Worm (Caenorhabditis elegans) whole organism, late embryonic: Measurements from ENCODE around the gene aqp-2.

Experiments
- C08G9.2 ChIP-seq: sonication (generic microtip); optimal IDR thresholded peaks from 2 replicates; lab custom pipeline; 2016; ENCODE audit warnings: mild to moderate bottlenecking, missing genetic modification characterization, moderate library complexity, missing compliant biosample characterization
- C38D4.7 ChIP-seq: fragments of 200-800 bp; sonication (Bioruptor generic); optimal IDR thresholded peaks from 2 replicates; lab custom pipeline; 2018; ENCODE audit warnings: mild to moderate bottlenecking, missing genetic modification characterization, moderate library complexity, missing compliant biosample characterization
- K09A11.1 ChIP-seq: sonication (generic microtip); optimal IDR thresholded peaks from 2 replicates; lab custom pipeline; 2017; ENCODE audit warnings: antibody characterized with exemption, mild to moderate bottlenecking, missing genetic modification characterization, missing compliant biosample characterization; ENCODE audit not compliant: insufficient read depth
- Y22D7AL.16 ChIP-seq: sonication (generic microtip); optimal IDR thresholded peaks from 2 replicates; lab custom pipeline; 2016; ENCODE audit warnings: missing genetic modification characterization, missing compliant biosample characterization
- ama-1 ChIP-seq: fragments of 150-350 bp; optimal IDR thresholded peaks from 2 replicates; lab custom pipeline; 2014
- ceh-18 ChIP-seq: sonication (generic microtip); optimal IDR thresholded peaks from 2 replicates; lab custom pipeline; 2016; ENCODE audit warnings: missing genetic modification characterization, missing compliant biosample characterization
- ceh-2 ChIP-seq: sonication (generic microtip); optimal IDR thresholded peaks from 2 replicates; lab custom pipeline; 2016; ENCODE audit warnings: missing genotype, missing genetic modification characterization, missing compliant biosample characterization
- ceh-22 ChIP-seq: sonication (generic microtip); optimal IDR thresholded peaks from 2 replicates; lab custom pipeline; 2017; ENCODE audit warnings: missing biosample characterization, missing genetic modification characterization
- ceh-24 ChIP-seq: sonication (generic microtip); optimal IDR thresholded peaks from 2 replicates; lab custom pipeline; 2016; ENCODE audit warnings: mild to moderate bottlenecking, missing genetic modification characterization, missing compliant biosample characterization
- ceh-30 ChIP-seq: fragments of 150-350 bp; optimal IDR thresholded peaks from 2 replicates; lab custom pipeline; 2014; ENCODE audit warnings: missing biosample characterization, missing genetic modification characterization
- ceh-34 ChIP-seq: sonication (generic microtip); optimal IDR thresholded peaks from 2 replicates; lab custom pipeline; 2016; ENCODE audit warnings: mild to moderate bottlenecking, missing genetic modification characterization, missing compliant biosample characterization
- ceh-45 ChIP-seq: fragments of 200-800 bp; sonication (Bioruptor generic); IDR thresholded peaks from 2 replicates; pipeline ENCODE4 v1.3.6; 2022; ENCODE audit warnings: missing genetic modification reagents, missing genetic modification characterization, missing compliant biosample characterization
- ceh-48 ChIP-seq: sonication (generic microtip); optimal IDR thresholded peaks from 2 replicates; lab custom pipeline; 2016; ENCODE audit warnings: missing genetic modification characterization, inconsistent platforms, missing compliant biosample characterization
- ceh-6 ChIP-seq: fragments of 200-800 bp; sonication (Bioruptor generic); optimal IDR thresholded peaks from 2 replicates; lab custom pipeline; 2018; ENCODE audit warnings: mild to moderate bottlenecking, missing genetic modification characterization, missing compliant biosample characterization
- fkh-10 ChIP-seq: fragments of 150-350 bp; optimal IDR thresholded peaks from 2 replicates; lab custom pipeline; 2014; ENCODE audit warnings: missing biosample characterization, missing genetic modification reagents, missing genetic modification characterization
- gmeb-2 ChIP-seq: sonication (generic microtip); optimal IDR thresholded peaks from 2 replicates; lab custom pipeline; 2016; ENCODE audit warnings: missing genetic modification characterization, inconsistent platforms, missing compliant biosample characterization
- hlh-15 ChIP-seq: sonication (generic microtip); optimal IDR thresholded peaks from 2 replicates; lab custom pipeline; 2016; ENCODE audit warnings: missing genetic modification characterization, missing compliant biosample characterization
- hlh-30 ChIP-seq: sonication (generic microtip); optimal IDR thresholded peaks from 2 replicates; lab custom pipeline; 2017; ENCODE audit warnings: antibody characterized with exemption, missing genetic modification characterization, missing compliant biosample characterization; ENCODE audit not compliant: insufficient read depth
- hlh-8 ChIP-seq: sonication (generic microtip); optimal IDR thresholded peaks from 2 replicates; lab custom pipeline; 2016; ENCODE audit warnings: missing genotype, missing genetic modification characterization, missing compliant biosample characterization
- lim-6 ChIP-seq: sonication (generic microtip); optimal IDR thresholded peaks from 2 replicates; lab custom pipeline; 2016; ENCODE audit warnings: missing genetic modification characterization, missing compliant biosample characterization
- lin-11 ChIP-seq: fragments of 200-800 bp; sonication (Bioruptor generic); optimal IDR thresholded peaks from 2 replicates; lab custom pipeline; 2018; ENCODE audit warnings: mild to moderate bottlenecking, missing genetic modification characterization, missing compliant biosample characterization
- madf-2 ChIP-seq: sonication (generic microtip); optimal IDR thresholded peaks from 2 replicates; lab custom pipeline; 2017; ENCODE audit warnings: missing genetic modification characterization, missing compliant biosample characterization
- nfya-1 ChIP-seq: sonication (generic microtip); optimal IDR thresholded peaks from 2 replicates; lab custom pipeline; 2017; ENCODE audit warnings: missing genetic modification characterization, mild to moderate bottlenecking, missing compliant biosample characterization, antibody characterized with exemption, moderate library complexity
- nhr-11 ChIP-seq: fragments of 150-350 bp; optimal IDR thresholded peaks from 2 replicates; lab custom pipeline; 2014; ENCODE audit warnings: missing biosample characterization, missing genetic modification characterization
- nhr-232 ChIP-seq: sonication (generic microtip); optimal IDR thresholded peaks from 2 replicates; lab custom pipeline; 2016; ENCODE audit warnings: missing genetic modification characterization, missing compliant biosample characterization
- npax-4 ChIP-seq: sonication (generic microtip); optimal IDR thresholded peaks from 2 replicates; lab custom pipeline; 2016; ENCODE audit warnings: missing genetic modification characterization, missing compliant biosample characterization
- odd-2 ChIP-seq: sonication (generic microtip); optimal IDR thresholded peaks from 2 replicates; lab custom pipeline; 2017; ENCODE audit warnings: antibody characterized with exemption, mild to moderate bottlenecking, missing genetic modification characterization, missing compliant biosample characterization
- pag-3 ChIP-seq: sonication (generic microtip); optimal IDR thresholded peaks from 2 replicates; lab custom pipeline; 2016; ENCODE audit warnings: missing compliant biosample characterization, missing genetic modification characterization, borderline replicate concordance
- pat-9 ChIP-seq: fragments of 200-800 bp; sonication (Bioruptor generic); optimal IDR thresholded peaks from 2 replicates; lab custom pipeline; 2018; ENCODE audit warnings: mild to moderate bottlenecking, missing genetic modification characterization, moderate library complexity, missing compliant biosample characterization
- pax-1 ChIP-seq: fragments of 150-350 bp; optimal IDR thresholded peaks from 2 replicates; lab custom pipeline; 2014; ENCODE audit warnings: missing biosample characterization, missing genetic modification characterization
- pha-2 ChIP-seq: sonication (generic microtip); optimal IDR thresholded peaks from 2 replicates; lab custom pipeline; 2017; ENCODE audit warnings: mild to moderate bottlenecking, missing genetic modification characterization, missing compliant biosample characterization
- pros-1 ChIP-seq: fragments of 150-350 bp; optimal IDR thresholded peaks from 2 replicates; lab custom pipeline; 2014; ENCODE audit warnings: missing biosample characterization, missing genetic modification reagents, missing genetic modification characterization
- ref-2 ChIP-seq: sonication (generic microtip); optimal IDR thresholded peaks from 2 replicates; lab custom pipeline; 2016; ENCODE audit warnings: missing genetic modification characterization, missing compliant biosample characterization
- rnt-1 ChIP-seq: sonication (generic microtip); optimal IDR thresholded peaks from 2 replicates; lab custom pipeline; 2016; ENCODE audit warnings: missing genetic modification characterization, missing compliant biosample characterization
- sdc-2 ChIP-seq: sonication (generic microtip); optimal IDR thresholded peaks from 2 replicates; lab custom pipeline; 2016; ENCODE audit warnings: missing genotype, missing genetic modification characterization, missing compliant biosample characterization
- sox-2 ChIP-seq: fragments of 200-800 bp; sonication (Bioruptor generic); IDR thresholded peaks from 2 replicates; pipeline ENCODE4 v1.3.6; 2022; ENCODE audit warnings: missing genetic modification reagents, missing genetic modification characterization, missing compliant biosample characterization
- sox-4 ChIP-seq: sonication (generic microtip); optimal IDR thresholded peaks from 2 replicates; lab custom pipeline; 2017; ENCODE audit warnings: mild to moderate bottlenecking, missing genetic modification characterization, inconsistent platforms, missing compliant biosample characterization
- syd-9 ChIP-seq: sonication (generic microtip); optimal IDR thresholded peaks from 2 replicates; lab custom pipeline; 2016; ENCODE audit warnings: mild to moderate bottlenecking, missing genetic modification characterization, moderate library complexity, missing compliant biosample characterization
- tbx-7 ChIP-seq: sonication (generic microtip); optimal IDR thresholded peaks from 2 replicates; lab custom pipeline; 2016; ENCODE audit warnings: missing genotype, missing genetic modification characterization, missing compliant biosample characterization
- ttx-3 ChIP-seq: sonication (generic microtip); optimal IDR thresholded peaks from 2 replicates; lab custom pipeline; 2016; ENCODE audit warnings: missing genetic modification reagents, missing genetic modification characterization, missing compliant biosample characterization
- unc-42 ChIP-seq: sonication (generic microtip); optimal IDR thresholded peaks from 2 replicates; lab custom pipeline; 2016; ENCODE audit warnings: missing genotype, missing genetic modification characterization, missing compliant biosample characterization
- unc-55 ChIP-seq: sonication (generic microtip); optimal IDR thresholded peaks from 2 replicates; lab custom pipeline; 2017; ENCODE audit warnings: missing biosample characterization, missing genetic modification reagents, missing genetic modification characterization
- unc-86 ChIP-seq: sonication (generic microtip); optimal IDR thresholded peaks from 2 replicates; lab custom pipeline; 2016; ENCODE audit warnings: missing genetic modification characterization, missing compliant biosample characterization
- ztf-16 ChIP-seq: sonication (generic microtip); optimal IDR thresholded peaks from 2 replicates; lab custom pipeline; 2017; ENCODE audit warnings: missing genetic modification characterization, missing compliant biosample characterization

aqp-2 gene

DNA sequence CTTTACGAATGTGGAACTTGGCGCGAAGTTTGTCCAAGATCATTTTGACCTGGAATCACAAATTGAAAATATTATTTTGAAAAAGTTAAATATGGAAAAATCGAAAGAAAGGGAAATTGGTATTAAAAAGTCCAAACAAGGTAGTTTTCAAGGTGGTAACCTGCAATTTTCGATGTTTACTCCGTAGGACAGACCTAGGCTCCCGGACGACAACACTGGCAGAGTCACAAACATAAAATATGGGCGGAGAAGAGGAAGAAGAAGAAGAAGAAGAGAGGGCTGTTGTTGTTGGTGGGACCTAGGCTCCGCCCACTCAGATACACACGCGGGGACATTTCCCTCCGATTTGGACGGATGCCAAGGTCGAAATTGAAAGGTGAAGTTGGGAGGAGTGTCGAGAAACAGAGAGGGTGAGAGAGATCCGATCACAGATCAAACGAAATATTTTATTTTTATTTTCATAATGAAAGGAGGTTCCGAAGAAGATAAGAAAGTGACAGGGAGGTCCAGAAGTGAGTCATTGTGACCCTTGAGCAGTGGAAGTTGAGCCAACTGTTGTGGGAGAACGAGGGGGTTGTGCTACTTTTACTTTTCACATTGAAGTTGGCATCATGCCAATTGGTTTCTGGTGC is at the start of gene aqp-2:
Gene aqp-2, minus strand, starts transcription at position 51 of the 632 bp plus-strand sequence.
- TF ChIP-seq ama-1 (lab: Kevin White, UChicago): peak; percentile 67
- no peak for TF ChIP-seq hlh-8 (tag; lab: Kevin White, UChicago)
- no peak for TF ChIP-seq unc-42
- TF ChIP-seq rnt-1: peak; percentile 53
- no peak for TF ChIP-seq nhr-232 (tag; lab: Kevin White, UChicago)
- no peak for TF ChIP-seq Y22D7AL.16
- no peak for TF ChIP-seq madf-2 (tag; lab: Kevin White, UChicago)
- TF ChIP-seq pax-1 (tag; lab: Kevin White, UChicago): no peak
- TF ChIP-seq syd-9 (tag; lab: Kevin White, UChicago): peak; percentile 21
- no peak for TF ChIP-seq nfya-1 (tag; lab: Kevin White, UChicago)
- peak; percentile 42 for TF ChIP-seq sdc-2 (tag; lab: Kevin White, UChicago)
- no peak for TF ChIP-seq unc-86 (tag; lab: Kevin White, UChicago)
- TF ChIP-seq ceh-48 (tag; lab: Kevin White, UChicago): no peak
- no peak for TF ChIP-seq npax-4 (tag; lab: Kevin White, UChicago)
- TF ChIP-seq lin-11: no peak
- TF ChIP-seq K09A11.1 (tag; lab: Kevin White, UChicago): no peak
- TF ChIP-seq unc-55 (GFP tag; lab: Kevin White, UChicago): peak; percentile 77
- TF ChIP-seq ceh-24 (tag; lab: Kevin White, UChicago): no peak
- peak; percentile 54 for TF ChIP-seq ceh-18 (tag; lab: Kevin White, UChicago)
- TF ChIP-seq, all 69 proteins: peak for 6

DNA sequence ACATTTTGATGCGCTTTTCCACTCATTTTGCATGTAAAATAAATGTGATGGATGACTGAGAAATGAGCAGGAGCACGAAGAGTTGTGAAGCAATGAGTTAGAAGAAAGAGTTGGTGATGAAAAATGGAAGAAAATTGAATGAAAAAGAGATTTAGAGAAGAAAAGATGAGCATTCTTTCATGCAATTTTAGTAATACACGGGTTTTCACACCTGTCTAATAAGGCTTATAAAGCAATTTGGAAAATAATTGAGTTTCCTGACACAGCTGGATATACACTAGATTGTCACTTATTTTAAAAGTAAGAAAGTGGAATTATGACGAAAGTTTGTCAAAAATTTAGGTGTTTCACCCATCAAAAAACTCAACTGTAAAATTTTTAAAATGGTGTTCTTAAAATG is 49.0 kb upstream of the aqp-2 start:
- TF ChIP-seq pha-2 (tag; lab: Kevin White, UChicago): no peak
- peak; percentile 48 for TF ChIP-seq unc-42

DNA sequence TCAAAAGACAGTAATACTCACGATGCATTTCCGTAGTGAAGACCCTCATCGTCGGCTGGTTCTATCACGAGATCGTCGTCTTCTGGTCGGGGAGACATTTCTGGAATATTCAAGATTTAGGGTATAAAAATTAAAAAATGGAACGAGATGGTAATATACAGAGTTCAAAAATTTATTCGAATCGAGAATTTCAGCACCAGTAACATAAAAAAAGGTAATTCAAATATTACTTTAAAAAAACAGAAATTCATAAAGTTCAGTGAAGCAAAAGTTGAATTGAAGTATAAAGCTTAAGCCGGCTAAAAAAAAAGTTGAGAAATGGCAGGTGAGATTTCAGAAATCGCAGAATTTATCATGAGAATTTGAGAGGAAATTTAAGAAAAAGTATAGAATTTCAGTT is 48.4 kb upstream of the aqp-2 start, which contains the start of gene cam-1:
Gene cam-1, minus strand, starts transcription at position 101 of the 400 bp plus-strand sequence.
- TF ChIP-seq pax-1 (tag; lab: Kevin White, UChicago) (no peak), hlh-15 (tag; lab: Kevin White, UChicago) (no peak), K09A11.1 (tag; lab: Kevin White, UChicago) (no peak), fkh-10 (GFP tag; lab: Kevin White, UChicago) (no peak), lim-6 (tag; lab: Kevin White, UChicago) (no peak), hlh-30 (tag; lab: Kevin White, UChicago) (no peak), ceh-6 (no peak), pros-1 (tag; lab: Kevin White, UChicago) (no peak), pat-9 (tag; lab: Kevin White, UChicago) (no peak), C08G9.2 (no peak), C38D4.7 (no peak), hlh-8 (tag; lab: Kevin White, UChicago) (no peak), sox-2 (no peak), ceh-30 (no peak), nhr-11 (tag; lab: Kevin White, UChicago) (no peak), gmeb-2 (tag; lab: Kevin White, UChicago) (no peak)

DNA sequence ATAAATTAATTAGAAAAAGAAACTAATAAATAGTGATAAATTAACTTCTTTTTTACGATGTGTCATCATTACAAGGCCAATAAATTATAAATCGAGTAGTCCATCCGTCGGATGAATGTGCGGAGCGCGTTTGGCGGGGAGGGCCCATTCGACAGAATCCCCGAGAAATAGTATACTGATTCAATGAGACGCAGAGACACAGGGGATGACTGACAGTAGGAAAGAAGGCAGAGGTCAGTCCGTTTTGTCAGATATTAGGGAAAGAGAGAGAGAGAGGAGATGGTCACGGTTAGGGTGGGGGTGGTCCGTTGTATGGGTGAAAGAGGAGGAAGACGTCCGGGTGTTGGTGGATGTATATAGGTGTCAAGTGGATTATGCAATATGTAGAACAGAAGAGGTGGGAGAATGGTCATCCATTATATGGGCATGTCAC is 46.8 kb upstream of the aqp-2 start:
- TF ChIP-seq unc-42 (peak; percentile 69), sdc-2 (tag; lab: Kevin White, UChicago) (peak; percentile 39), npax-4 (tag; lab: Kevin White, UChicago) (no peak), rnt-1 (no peak), ceh-45 (GFP tag; lab: Robert Waterston, UW) (no peak), ceh-48 (tag; lab: Kevin White, UChicago) (no peak), hlh-30 (tag; lab: Kevin White, UChicago) (peak; percentile 13), sox-4 (tag; lab: Kevin White, UChicago) (no peak), syd-9 (tag; lab: Kevin White, UChicago) (peak; percentile 53), lim-6 (tag; lab: Kevin White, UChicago) (no peak), ref-2 (tag; lab: Kevin White, UChicago) (peak; percentile 61), tbx-7 (peak; percentile 14), unc-55 (GFP tag; lab: Kevin White, UChicago) (peak; percentile 98), unc-86 (tag; lab: Kevin White, UChicago) (no peak), odd-2 (tag; lab: Kevin White, UChicago) (no peak), pax-1 (tag; lab: Kevin White, UChicago) (no peak), ztf-16 (tag; lab: Kevin White, UChicago) (peak; percentile 45), ttx-3 (tag; lab: Kevin White, UChicago) (no peak), ceh-22 (tag; lab: Kevin White, UChicago) (no peak), nhr-232 (tag; lab: Kevin White, UChicago) (no peak), pag-3 (tag; lab: Kevin White, UChicago) (no peak), ceh-34 (tag; lab: Kevin White, UChicago) (peak; percentile 33), pat-9 (tag; lab: Kevin White, UChicago) (no peak), ceh-2 (tag; lab: Kevin White, UChicago) (peak; percentile 6), gmeb-2 (tag; lab: Kevin White, UChicago) (no peak), ama-1 (lab: Kevin White, UChicago) (no peak)
